Worm (Caenorhabditis elegans) whole organism, L2 larva: ENCODE measurements around the gene lgc-48.
A peak's percentile ranks its signal among the peaks of the same experiment; 100 is the strongest.

Experiments
- C34F6.9 ChIP-seq: fragments of 150-350 bp; optimal IDR thresholded peaks from 2 replicates; lab custom pipeline; 2014; ENCODE audit warnings: missing biosample characterization, missing genetic modification characterization
- lin-13 ChIP-seq: fragments of 150-350 bp; optimal IDR thresholded peaks from 2 replicates; lab custom pipeline; 2014; ENCODE audit warnings: missing biosample characterization, missing genetic modification reagents, missing genetic modification characterization
- unc-39 ChIP-seq: fragments of 150-350 bp; optimal IDR thresholded peaks from 2 replicates; lab custom pipeline; 2014; ENCODE audit warnings: missing biosample characterization, missing genetic modification characterization

ce11 chrV:13374532-13374931 is 34.5 kb downstream of the lgc-48 start:
- TF ChIP-seq C34F6.9 (tag; lab: Kevin White, UChicago) (no peak), lin-13 (GFP tag; lab: Kevin White, UChicago) (peak; percentile 22), unc-39 (tag; lab: Kevin White, UChicago) (no peak)
